Worm (Caenorhabditis elegans) whole organism, L3 larva: Measurements from ENCODE around the gene F49C12.1.
"Not testable (repeated sequence)": the region's sequence is repeated elsewhere in the genome, so short reads cannot be mapped to it uniquely, and the experiment has no call there.

Source experiments
- R02D3.7 ChIP-seq: fragments of 150-350 bp; optimal IDR thresholded peaks from 2 replicates; lab custom pipeline; 2014; ENCODE audit warnings: missing biosample characterization, missing genetic modification characterization
- ZK546.5 ChIP-seq: sonication (generic microtip); optimal IDR thresholded peaks from 2 replicates; lab custom pipeline; 2017; ENCODE audit warnings: missing biosample characterization, missing genetic modification characterization
- ama-1 ChIP-seq: fragments of 150-350 bp; optimal IDR thresholded peaks from 2 replicates; lab custom pipeline; 2018
- ceh-16 ChIP-seq: sonication (generic microtip); optimal IDR thresholded peaks from 2 replicates; lab custom pipeline; 2017; ENCODE audit warnings: missing biosample characterization, missing genetic modification characterization
- ceh-9 ChIP-seq: sonication (generic microtip); optimal IDR thresholded peaks from 2 replicates; lab custom pipeline; 2018; ENCODE audit warnings: missing biosample characterization, missing genetic modification characterization
- daf-12 ChIP-seq: fragments of 150-350 bp; optimal IDR thresholded peaks from 2 replicates; lab custom pipeline; 2014; ENCODE audit warnings: missing biosample characterization, missing genetic modification reagents, missing genetic modification characterization
- egl-27 ChIP-seq: sonication (generic microtip); optimal IDR thresholded peaks from 4 replicates; lab custom pipeline; 2017; ENCODE audit warnings: missing biosample characterization, missing genetic modification reagents, missing genetic modification characterization
- egl-5 ChIP-seq: fragments of 150-350 bp; optimal IDR thresholded peaks from 2 replicates; lab custom pipeline; 2017; ENCODE audit warnings: missing biosample characterization, missing genetic modification reagents, missing genetic modification characterization, inconsistent platforms
- elt-2 ChIP-seq: sonication (generic microtip); optimal IDR thresholded peaks from 2 replicates; lab custom pipeline; 2016; ENCODE audit warnings: missing genetic modification reagents, mild to moderate bottlenecking, missing genetic modification characterization, missing compliant biosample characterization
- elt-3 ChIP-seq, 3 experiments: fragments of 150-350 bp in 1 of 3; sonication (generic microtip) in 2 of 3; optimal IDR thresholded peaks; 2 replicates in 2 of 3; 4 replicates in 1 of 3; lab custom pipeline; 2014 to 2017; ENCODE audit warnings: missing biosample characterization in 3 of 3, missing genetic modification characterization in 3 of 3
- fkh-10 ChIP-seq: sonication (generic microtip); optimal IDR thresholded peaks from 2 replicates; lab custom pipeline; 2017; ENCODE audit warnings: missing biosample characterization, missing genetic modification reagents, missing genetic modification characterization
- fos-1 ChIP-seq: fragments of 150-350 bp; optimal IDR thresholded peaks from 2 replicates; lab custom pipeline; 2014; ENCODE audit warnings: missing biosample characterization, missing genetic modification characterization
- hmg-11 ChIP-seq: sonication (generic microtip); optimal IDR thresholded peaks from 2 replicates; lab custom pipeline; 2016; ENCODE audit warnings: missing genetic modification characterization, missing compliant biosample characterization
- jun-1 ChIP-seq: fragments of 150-350 bp; optimal IDR thresholded peaks from 2 replicates; lab custom pipeline; 2014; ENCODE audit warnings: missing biosample characterization, missing genetic modification reagents, missing genetic modification characterization
- lin-39 ChIP-seq: fragments of 150-350 bp; optimal IDR thresholded peaks from 2 replicates; lab custom pipeline; 2018; ENCODE audit warnings: missing biosample characterization, missing genetic modification reagents, missing genetic modification characterization
- lsy-12 ChIP-seq: sonication (generic microtip); optimal IDR thresholded peaks from 2 replicates; lab custom pipeline; 2016; ENCODE audit warnings: mild to moderate bottlenecking, missing genetic modification characterization, missing compliant biosample characterization
- mdl-1 ChIP-seq: fragments of 150-350 bp; optimal IDR thresholded peaks from 2 replicates; lab custom pipeline; 2014; ENCODE audit warnings: missing biosample characterization, missing genetic modification characterization
- nfya-1 ChIP-seq: sonication (generic microtip); optimal IDR thresholded peaks from 2 replicates; lab custom pipeline; 2017; ENCODE audit warnings: missing genetic modification characterization, mild to moderate bottlenecking, missing compliant biosample characterization, antibody characterized with exemption, moderate library complexity; ENCODE audit not compliant: insufficient read depth
- nhr-11 ChIP-seq: fragments of 150-350 bp; optimal IDR thresholded peaks from 2 replicates; lab custom pipeline; 2014; ENCODE audit warnings: missing biosample characterization, missing genetic modification characterization
- nhr-12 ChIP-seq: fragments of 150-350 bp; optimal IDR thresholded peaks from 2 replicates; lab custom pipeline; 2014; ENCODE audit warnings: missing biosample characterization, missing genetic modification characterization
- nhr-23 ChIP-seq: fragments of 150-350 bp; optimal IDR thresholded peaks from 2 replicates; lab custom pipeline; 2014; ENCODE audit warnings: missing biosample characterization, missing genetic modification reagents, missing genetic modification characterization
- nhr-237 ChIP-seq: fragments of 150-350 bp; optimal IDR thresholded peaks from 2 replicates; lab custom pipeline; 2014; ENCODE audit warnings: missing biosample characterization, missing genetic modification characterization
- nhr-25 ChIP-seq: sonication (generic microtip); optimal IDR thresholded peaks from 2 replicates; lab custom pipeline; 2017; ENCODE audit warnings: missing biosample characterization, missing genetic modification characterization
- nhr-28 ChIP-seq: fragments of 150-350 bp; optimal IDR thresholded peaks from 2 replicates; lab custom pipeline; 2014; ENCODE audit warnings: missing biosample characterization, missing genetic modification characterization
- nhr-43 ChIP-seq: sonication (generic microtip); optimal IDR thresholded peaks from 2 replicates; lab custom pipeline; 2016; ENCODE audit warnings: mild to moderate bottlenecking, missing genetic modification characterization, missing compliant biosample characterization; ENCODE audit not compliant: poor library complexity, severe bottlenecking
- nhr-76 ChIP-seq: fragments of 150-350 bp; sonication (generic microtip); optimal IDR thresholded peaks from 5 replicates; lab custom pipeline; 2014; ENCODE audit warnings: missing biosample characterization, missing genetic modification characterization
- pqm-1 ChIP-seq: fragments of 150-350 bp; optimal IDR thresholded peaks from 2 replicates; lab custom pipeline; 2017; ENCODE audit warnings: missing biosample characterization, missing genetic modification characterization, inconsistent platforms
- skn-1 ChIP-seq: fragments of 150-350 bp; optimal IDR thresholded peaks from 2 replicates; lab custom pipeline; 2014; ENCODE audit warnings: missing biosample characterization, missing genetic modification characterization
- snpc-4 ChIP-seq: fragments of 150-350 bp; optimal IDR thresholded peaks from 2 replicates; lab custom pipeline; 2014; ENCODE audit warnings: missing biosample characterization, missing genetic modification characterization
- unc-39 ChIP-seq: sonication (generic microtip); optimal IDR thresholded peaks from 4 replicates; lab custom pipeline; 2017; ENCODE audit warnings: missing biosample characterization, missing genetic modification characterization
- zag-1 ChIP-seq: fragments of 150-350 bp; optimal IDR thresholded peaks from 2 replicates; lab custom pipeline; 2014; ENCODE audit warnings: missing biosample characterization, missing genetic modification characterization
- ztf-11 ChIP-seq: fragments of 150-350 bp; optimal IDR thresholded peaks from 2 replicates; lab custom pipeline; 2014; ENCODE audit warnings: missing biosample characterization, missing genetic modification characterization

Gene F49C12.1

DNA sequence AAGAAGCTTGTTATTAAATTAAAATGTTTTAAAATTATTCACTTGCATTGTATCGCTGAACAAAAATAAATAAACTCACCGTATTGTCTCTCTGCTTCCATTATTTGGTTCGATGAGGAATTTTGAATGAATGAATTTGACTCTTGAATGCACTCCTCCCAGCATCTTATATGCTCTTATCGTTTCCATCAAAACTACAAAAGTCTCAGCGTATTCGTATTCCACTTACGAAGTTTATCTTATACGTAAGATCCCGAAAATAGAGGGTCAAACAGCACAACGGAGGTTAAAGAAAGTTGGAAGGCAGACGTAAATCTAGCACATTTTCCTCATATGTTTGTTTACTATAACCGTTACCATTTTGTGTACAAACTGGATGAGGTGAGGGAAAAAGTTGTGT, 9.8 kb downstream of the F49C12.1 start, which contains the start of gene nhr-267:
Gene nhr-267, minus strand, starts transcription at position 101 of the 400 bp plus-strand sequence.
- not testable (repeated sequence) for TF ChIP-seq ama-1 (lab: Kevin White, UChicago); R02D3.7 (tag; lab: Kevin White, UChicago); jun-1 (tag; lab: Kevin White, UChicago)

DNA sequence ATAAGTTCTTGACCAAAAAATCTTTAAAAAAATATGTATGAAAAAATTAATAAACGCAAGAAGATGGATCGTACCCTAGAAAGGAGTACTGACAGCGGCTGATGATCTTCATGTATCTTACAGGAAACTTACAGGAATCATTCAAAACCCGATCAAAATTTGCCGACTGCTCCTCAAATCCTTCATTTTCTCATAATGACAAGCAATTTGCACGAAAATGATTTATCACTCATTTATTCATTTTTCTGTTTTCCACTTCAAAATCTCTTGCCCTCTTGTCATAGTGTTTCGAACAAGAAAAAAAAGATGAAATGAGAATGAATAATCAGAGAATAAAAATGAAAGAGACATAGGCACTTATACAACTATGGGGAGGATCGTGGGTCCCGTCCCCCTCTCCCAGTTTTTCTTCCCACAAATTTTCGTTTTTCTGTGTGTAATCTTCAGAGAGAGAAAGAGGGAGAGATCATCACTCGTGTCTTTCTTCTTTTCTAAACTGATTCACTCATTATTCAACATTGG, 22.1 kb downstream of the F49C12.1 start, which contains the start of gene nmy-3:
Gene nmy-3, plus strand, starts transcription at position 472 of the 522 bp plus-strand sequence.
- TF ChIP-seq hmg-11 (tag; lab: Kevin White, UChicago): no peak
- TF ChIP-seq zag-1 (tag; lab: Kevin White, UChicago): no peak
- no peak for TF ChIP-seq nhr-76 (tag; lab: Kevin White, UChicago)
- TF ChIP-seq unc-39 (tag; lab: Kevin White, UChicago): no peak
- no peak for TF ChIP-seq R02D3.7 (tag; lab: Kevin White, UChicago)
- no peak for TF ChIP-seq fos-1 (tag; lab: Kevin White, UChicago)
- no peak for TF ChIP-seq daf-12 (tag; lab: Kevin White, UChicago)
- TF ChIP-seq egl-27 (tag; lab: Kevin White, UChicago): no peak
- no peak for TF ChIP-seq nhr-23
- no peak for TF ChIP-seq nhr-12 (tag; lab: Kevin White, UChicago)
- TF ChIP-seq fkh-10 (GFP tag; lab: Kevin White, UChicago): no peak
- no peak for TF ChIP-seq nhr-11 (tag; lab: Kevin White, UChicago)
- no peak for TF ChIP-seq lsy-12 (tag; lab: Kevin White, UChicago)
- TF ChIP-seq skn-1: no peak
- no peak for TF ChIP-seq lin-39 (tag; lab: Kevin White, UChicago)
- no peak for TF ChIP-seq snpc-4 (tag; lab: Kevin White, UChicago)
- TF ChIP-seq nhr-237 (tag; lab: Kevin White, UChicago): no peak
- no peak for TF ChIP-seq ceh-9 (tag; lab: Kevin White, UChicago)
- no peak for TF ChIP-seq ceh-16 (tag; lab: Kevin White, UChicago)

DNA sequence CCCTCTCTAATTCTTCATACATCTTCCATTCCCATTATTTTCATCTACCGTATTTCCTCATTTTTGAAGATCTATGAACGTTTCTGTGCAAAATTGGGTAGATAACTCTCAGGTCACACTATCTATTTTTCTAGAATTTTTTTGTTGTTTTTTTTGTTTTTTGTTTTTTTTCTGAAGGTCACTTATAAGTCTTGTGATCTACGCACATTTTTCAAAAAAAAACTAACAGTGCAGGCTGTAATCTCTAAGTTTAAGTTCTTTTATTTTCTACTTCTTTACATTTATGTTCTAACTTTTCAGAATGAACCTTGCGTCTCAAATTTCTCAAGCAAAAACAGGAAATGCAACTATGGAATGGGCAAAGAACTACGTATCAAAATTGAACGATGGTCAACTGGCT, 26.4 kb downstream of the F49C12.1 start, which contains the start of gene flh-3:
Gene flh-3, plus strand, starts transcription at position 301 of the 400 bp plus-strand sequence.
- TF ChIP-seq nfya-1 (tag; lab: Kevin White, UChicago) (no peak), ztf-11 (tag; lab: Kevin White, UChicago) (no peak), lsy-12 (tag; lab: Kevin White, UChicago) (no peak), unc-39 (tag; lab: Kevin White, UChicago) (no peak), fos-1 (tag; lab: Kevin White, UChicago) (no peak), elt-3 (tag; optimal IDR thresholded peaks at IDR 0.05; lab: Kevin White, UChicago) (no peak), ZK546.5 (tag; lab: Kevin White, UChicago) (no peak), nhr-12 (tag; lab: Kevin White, UChicago) (no peak), skn-1 (no peak), fkh-10 (GFP tag; lab: Kevin White, UChicago) (no peak), pqm-1 (tag; lab: Kevin White, UChicago) (no peak), egl-27 (tag; lab: Kevin White, UChicago) (no peak), nhr-25 (tag; lab: Kevin White, UChicago) (no peak), mdl-1 (tag; lab: Kevin White, UChicago) (no peak), egl-5 (tag; lab: Kevin White, UChicago) (no peak)

DNA sequence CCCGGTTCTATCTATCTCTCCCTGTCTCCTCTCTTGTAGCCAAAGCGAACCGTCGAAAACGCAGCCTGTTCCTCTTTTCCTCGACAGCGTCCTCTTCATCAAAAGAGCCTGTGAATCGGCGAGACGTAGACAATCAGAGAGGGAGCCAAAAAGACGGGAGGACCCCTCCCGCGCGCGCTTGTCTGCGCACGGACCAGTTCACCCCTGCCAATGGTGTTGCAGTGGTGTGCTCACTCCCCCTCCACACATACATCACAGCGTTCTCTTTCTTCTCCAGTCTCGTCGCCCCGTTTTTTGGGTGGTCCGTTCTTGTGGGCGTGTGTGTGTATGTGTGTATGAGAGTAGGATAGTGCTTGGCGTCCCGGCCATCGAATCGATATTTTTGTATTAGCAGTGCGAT, 27.2 kb downstream of the F49C12.1 start:
- TF ChIP-seq elt-3 (tag; optimal IDR thresholded peaks at IDR 0.05; lab: Kevin White, UChicago) (no peak), nhr-43 (no peak), elt-2 (tag; lab: Kevin White, UChicago) (no peak), nhr-28 (tag; lab: Kevin White, UChicago) (no peak)

DNA sequence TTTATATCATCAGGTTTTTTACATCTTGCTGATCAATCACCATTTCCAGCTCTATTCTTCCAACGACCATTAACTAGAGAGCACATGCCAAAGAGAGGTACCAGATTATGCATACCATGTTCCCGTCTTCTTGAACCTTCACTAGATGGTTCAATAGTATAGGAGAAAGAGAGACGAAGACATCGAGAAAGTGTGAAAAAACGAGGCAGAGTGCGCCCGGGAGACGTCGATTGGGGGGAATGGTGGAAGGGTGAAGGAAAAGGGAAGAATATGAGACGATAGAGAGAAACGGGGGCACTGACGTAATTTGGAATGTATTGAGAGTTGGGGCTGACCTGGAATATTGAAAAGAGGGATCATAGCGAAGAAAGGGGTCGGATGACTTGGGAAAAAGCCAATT, 28.6 kb downstream of the F49C12.1 start:
- TF ChIP-seq mdl-1 (tag; lab: Kevin White, UChicago) (no peak), elt-3 (tag; optimal IDR thresholded peaks at IDR 0.05; lab: Kevin White, UChicago) (no peak), nhr-25 (tag; lab: Kevin White, UChicago) (peak; percentile 5)
